Fruit fly (Drosophila melanogaster): ENCODE data around the gene ChLD3.

Gene ChLD3

DNA sequence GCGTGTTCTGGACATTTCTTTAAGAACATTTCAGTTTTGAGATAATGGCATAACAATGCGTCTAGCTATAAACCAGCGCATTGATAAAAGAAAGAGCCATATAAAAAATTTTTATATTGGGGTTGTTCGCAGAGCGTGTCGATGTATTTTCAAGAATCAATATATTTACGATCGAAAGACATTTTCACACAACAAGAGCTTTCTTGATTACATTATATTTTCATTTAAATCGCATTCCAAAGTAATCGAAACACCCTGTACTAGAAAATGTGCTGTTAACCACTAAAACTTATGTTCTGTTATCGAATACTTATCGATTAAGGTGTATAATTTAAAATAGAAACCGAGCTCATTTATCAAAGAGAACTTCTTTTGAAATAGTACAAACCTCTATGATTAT lies 34.9 kb upstream of the ChLD3 start (continued):
- TF ChIP-seq Camta (GFP tag; optimal IDR thresholded peaks at IDR 0.05) (peak; percentile 53), Max (GFP tag; optimal IDR thresholded peaks at IDR 0.05) (peak; percentile 36), slou (GFP tag; optimal IDR thresholded peaks at IDR 0.05) (peak; percentile 18), Rfx (GFP tag; IDR thresholded peaks at IDR 0.05) (no peak), Dref (GFP tag; IDR thresholded peaks at IDR 0.05) (peak; percentile 59), fd102C (GFP tag; optimal IDR thresholded peaks at IDR 0.05) (no peak), ranshi (GFP tag; IDR thresholded peaks at IDR 0.05) (peak; percentile 61; the same call in 1 of the 2 replicates), CG30020 (tag; optimal IDR thresholded peaks at IDR 0.05) (peak; percentile 69), slbo (GFP tag; IDR thresholded peaks at IDR 0.05) (peak; percentile 73), dpn (GFP tag; optimal IDR thresholded peaks at IDR 0.05) (peak; percentile 48 to 54), D19B (GFP tag; optimal IDR thresholded peaks at IDR 0.05) (no peak), CrebB (tag; optimal IDR thresholded peaks at IDR 0.05) (peak; percentile 38), chn (GFP tag; optimal IDR thresholded peaks at IDR 0.05) (peak; percentile 11), dysf (GFP tag; IDR thresholded peaks at IDR 0.05) (peak; percentile 62; the same call in 2 of the 3 replicates), CG1529 (GFP tag; optimal IDR thresholded peaks at IDR 0.05) (peak; percentile 19), odd (GFP tag; optimal IDR thresholded peaks at IDR 0.05) (no peak), Lpt (GFP tag; optimal IDR thresholded peaks at IDR 0.05) (no peak), slp2 (GFP tag; optimal IDR thresholded peaks at IDR 0.05) (no peak), Dip2 (GFP tag; IDR thresholded peaks at IDR 0.05) (no peak), pzg (GFP tag; optimal IDR thresholded peaks at IDR 0.05) (no peak), CG13775 (GFP tag; optimal IDR thresholded peaks at IDR 0.05) (peak; percentile 63), CG18764 (GFP tag; optimal IDR thresholded peaks at IDR 0.05) (no peak), Ptx1 (GFP tag; IDR thresholded peaks at IDR 0.05) (no peak), CG17568 (GFP tag; optimal IDR thresholded peaks at IDR 0.05) (peak; percentile 10), Neu2 (GFP tag; optimal IDR thresholded peaks at IDR 0.05; ENCODE audit: borderline replicate concordance) (peak; percentile 74), Dip3 (GFP tag; optimal IDR thresholded peaks at IDR 0.05) (peak; percentile 40), CG6854 (GFP tag; optimal IDR thresholded peaks at IDR 0.05) (no peak), Hmx (GFP tag; optimal IDR thresholded peaks at IDR 0.05) (no peak), CG15269 (tag; optimal IDR thresholded peaks at IDR 0.05) (peak; percentile 63), fu2 (GFP tag; optimal IDR thresholded peaks at IDR 0.05) (peak; percentile 30), da (GFP tag; optimal IDR thresholded peaks at IDR 0.05) (no peak), CG10979 (tag; optimal IDR thresholded peaks at IDR 0.05) (no peak), Vsx1 (GFP tag; optimal IDR thresholded peaks at IDR 0.05) (no peak), HHEX (GFP tag; optimal IDR thresholded peaks at IDR 0.05) (no peak), crc (GFP tag; optimal IDR thresholded peaks at IDR 0.05) (peak; percentile 25), zfh1 (GFP tag; IDR thresholded peaks at IDR 0.05) (peak; percentile 59; the same call in 2 of the 3 replicates), sim (GFP tag; IDR thresholded peaks at IDR 0.05) (no peak), Spps (tag; optimal IDR thresholded peaks at IDR 0.05) (no peak), zen2 (GFP tag; IDR thresholded peaks at IDR 0.05; ENCODE audit: partially characterized antibody) (no peak), CG6689 (GFP tag; IDR thresholded peaks at IDR 0.05) (no peak), HmgZ (tag; optimal IDR thresholded peaks at IDR 0.05) (peak; percentile 29), sob (GFP tag; IDR thresholded peaks at IDR 0.05) (peak; percentile 55; the same call in 1 of the 2 replicates), CG2120 (GFP tag; optimal IDR thresholded peaks at IDR 0.05) (peak; percentile 77), tup (GFP tag; optimal IDR thresholded peaks at IDR 0.05) (no peak), Mad (GFP tag; optimal IDR thresholded peaks at IDR 0.05) (no peak), CG10209 (GFP tag; optimal IDR thresholded peaks at IDR 0.05) (peak; percentile 35), Abd-B (GFP tag; optimal IDR thresholded peaks at IDR 0.05) (no peak), CG9609 (GFP tag; optimal IDR thresholded peaks at IDR 0.05) (peak; percentile 32), CG10366 (GFP tag; IDR thresholded peaks at IDR 0.05) (peak; percentile 75), Side (GFP tag; optimal IDR thresholded peaks at IDR 0.05) (no peak), Chrac-16 (GFP tag; optimal IDR thresholded peaks at IDR 0.05) (peak; percentile 37), Atf6 (GFP tag; IDR thresholded peaks at IDR 0.05) (peak; percentile 44; the same call in 1 of the 2 replicates)

Measured in whole organism, embryonic.